Worm (Caenorhabditis elegans) whole organism, L3 larva: ENCODE data around the gene srd-70.
A peak's percentile ranks its signal among the peaks of the same experiment; 100 is the strongest.

Experiments used
- ZK546.5 ChIP-seq: sonication (generic microtip); optimal IDR thresholded peaks from 2 replicates; lab custom pipeline; 2017; ENCODE audit warnings: missing biosample characterization, missing genetic modification characterization
- aly-2 ChIP-seq: fragments of 150-350 bp; optimal IDR thresholded peaks from 2 replicates; lab custom pipeline; 2014; ENCODE audit warnings: missing biosample characterization, missing genetic modification characterization
- ama-1 ChIP-seq: fragments of 150-350 bp; optimal IDR thresholded peaks from 2 replicates; lab custom pipeline; 2018
- ceh-16 ChIP-seq: sonication (generic microtip); optimal IDR thresholded peaks from 2 replicates; lab custom pipeline; 2017; ENCODE audit warnings: missing biosample characterization, missing genetic modification characterization
- ceh-28 ChIP-seq: fragments of 150-350 bp; optimal IDR thresholded peaks from 2 replicates; lab custom pipeline; 2014; ENCODE audit warnings: missing biosample characterization, missing genetic modification reagents, missing genetic modification characterization
- ceh-82 ChIP-seq: fragments of 150-350 bp; optimal IDR thresholded peaks from 2 replicates; lab custom pipeline; 2014; ENCODE audit warnings: missing biosample characterization, missing genetic modification characterization
- daf-12 ChIP-seq: fragments of 150-350 bp; optimal IDR thresholded peaks from 2 replicates; lab custom pipeline; 2014; ENCODE audit warnings: missing biosample characterization, missing genetic modification reagents, missing genetic modification characterization
- egl-5 ChIP-seq: fragments of 150-350 bp; optimal IDR thresholded peaks from 2 replicates; lab custom pipeline; 2017; ENCODE audit warnings: missing biosample characterization, missing genetic modification reagents, missing genetic modification characterization, inconsistent platforms
- elt-1 ChIP-seq: fragments of 150-350 bp; optimal IDR thresholded peaks from 2 replicates; lab custom pipeline; 2014; ENCODE audit warnings: missing biosample characterization, missing genetic modification characterization
- elt-2 ChIP-seq: sonication (generic microtip); optimal IDR thresholded peaks from 2 replicates; lab custom pipeline; 2016; ENCODE audit warnings: missing genetic modification reagents, mild to moderate bottlenecking, missing genetic modification characterization, missing compliant biosample characterization
- eor-1 ChIP-seq, 2 experiments: fragments of 150-350 bp; optimal IDR thresholded peaks; 2 replicates each; lab custom pipeline; 2014 to 2018; ENCODE audit warnings: missing biosample characterization in 2 of 2, missing genetic modification characterization in 2 of 2
- fkh-10 ChIP-seq: sonication (generic microtip); optimal IDR thresholded peaks from 2 replicates; lab custom pipeline; 2017; ENCODE audit warnings: missing biosample characterization, missing genetic modification reagents, missing genetic modification characterization
- fkh-2 ChIP-seq: fragments of 150-350 bp; optimal IDR thresholded peaks from 2 replicates; lab custom pipeline; 2014; ENCODE audit warnings: missing biosample characterization, missing genetic modification reagents, missing genetic modification characterization
- fos-1 ChIP-seq: fragments of 150-350 bp; optimal IDR thresholded peaks from 2 replicates; lab custom pipeline; 2014; ENCODE audit warnings: missing biosample characterization, missing genetic modification characterization
- jun-1 ChIP-seq: fragments of 150-350 bp; optimal IDR thresholded peaks from 2 replicates; lab custom pipeline; 2014; ENCODE audit warnings: missing biosample characterization, missing genetic modification reagents, missing genetic modification characterization
- lin-15B ChIP-seq: fragments of 150-350 bp; optimal IDR thresholded peaks from 2 replicates; lab custom pipeline; 2014; ENCODE audit warnings: missing biosample characterization, missing genetic modification characterization
- lin-39 ChIP-seq: fragments of 150-350 bp; optimal IDR thresholded peaks from 2 replicates; lab custom pipeline; 2018; ENCODE audit warnings: missing biosample characterization, missing genetic modification reagents, missing genetic modification characterization
- lsy-12 ChIP-seq: sonication (generic microtip); optimal IDR thresholded peaks from 2 replicates; lab custom pipeline; 2016; ENCODE audit warnings: mild to moderate bottlenecking, missing genetic modification characterization, missing compliant biosample characterization
- mml-1 ChIP-seq: fragments of 150-350 bp; sonication (generic microtip); optimal IDR thresholded peaks from 3 replicates; lab custom pipeline; 2014; ENCODE audit warnings: missing biosample characterization, missing genetic modification characterization
- nfya-1 ChIP-seq: sonication (generic microtip); optimal IDR thresholded peaks from 2 replicates; lab custom pipeline; 2017; ENCODE audit warnings: missing genetic modification characterization, mild to moderate bottlenecking, missing compliant biosample characterization, antibody characterized with exemption, moderate library complexity; ENCODE audit not compliant: insufficient read depth
- nhr-11 ChIP-seq: fragments of 150-350 bp; optimal IDR thresholded peaks from 2 replicates; lab custom pipeline; 2014; ENCODE audit warnings: missing biosample characterization, missing genetic modification characterization
- nhr-12 ChIP-seq: fragments of 150-350 bp; optimal IDR thresholded peaks from 2 replicates; lab custom pipeline; 2014; ENCODE audit warnings: missing biosample characterization, missing genetic modification characterization
- nhr-23 ChIP-seq: fragments of 150-350 bp; optimal IDR thresholded peaks from 2 replicates; lab custom pipeline; 2014; ENCODE audit warnings: missing biosample characterization, missing genetic modification reagents, missing genetic modification characterization
- nhr-237 ChIP-seq: fragments of 150-350 bp; optimal IDR thresholded peaks from 2 replicates; lab custom pipeline; 2014; ENCODE audit warnings: missing biosample characterization, missing genetic modification characterization
- nhr-25 ChIP-seq: sonication (generic microtip); optimal IDR thresholded peaks from 2 replicates; lab custom pipeline; 2017; ENCODE audit warnings: missing biosample characterization, missing genetic modification characterization
- nhr-28 ChIP-seq: fragments of 150-350 bp; optimal IDR thresholded peaks from 2 replicates; lab custom pipeline; 2014; ENCODE audit warnings: missing biosample characterization, missing genetic modification characterization
- nhr-43 ChIP-seq: sonication (generic microtip); optimal IDR thresholded peaks from 2 replicates; lab custom pipeline; 2016; ENCODE audit warnings: mild to moderate bottlenecking, missing genetic modification characterization, missing compliant biosample characterization; ENCODE audit not compliant: poor library complexity, severe bottlenecking
- nhr-67 ChIP-seq: fragments of 150-350 bp; optimal IDR thresholded peaks from 2 replicates; lab custom pipeline; 2014; ENCODE audit warnings: missing biosample characterization, missing genetic modification characterization
- nhr-76 ChIP-seq: fragments of 150-350 bp; sonication (generic microtip); optimal IDR thresholded peaks from 5 replicates; lab custom pipeline; 2014; ENCODE audit warnings: missing biosample characterization, missing genetic modification characterization
- nhr-77 ChIP-seq: fragments of 150-350 bp; optimal IDR thresholded peaks from 2 replicates; lab custom pipeline; 2014; ENCODE audit warnings: missing biosample characterization, missing genetic modification characterization
- pha-4 ChIP-seq: fragments of 150-350 bp; optimal IDR thresholded peaks from 2 replicates; lab custom pipeline; 2014; ENCODE audit warnings: missing biosample characterization, missing genetic modification reagents, missing genetic modification characterization
- pqm-1 ChIP-seq: fragments of 150-350 bp; optimal IDR thresholded peaks from 2 replicates; lab custom pipeline; 2017; ENCODE audit warnings: missing biosample characterization, missing genetic modification characterization, inconsistent platforms
- sea-2 ChIP-seq: fragments of 150-350 bp; sonication (generic microtip); optimal IDR thresholded peaks from 4 replicates; lab custom pipeline; 2014; ENCODE audit warnings: missing biosample characterization, missing genetic modification reagents, missing genetic modification characterization
- tbx-2 ChIP-seq: sonication (generic microtip); optimal IDR thresholded peaks from 2 replicates; lab custom pipeline; 2016; ENCODE audit warnings: mild to moderate bottlenecking, missing genetic modification characterization, missing compliant biosample characterization
- unc-62 ChIP-seq: fragments of 150-350 bp; sonication (generic microtip); optimal IDR thresholded peaks from 4 replicates; lab custom pipeline; 2014; ENCODE audit warnings: missing biosample characterization, missing genetic modification reagents, missing genetic modification characterization
- zag-1 ChIP-seq: fragments of 150-350 bp; optimal IDR thresholded peaks from 2 replicates; lab custom pipeline; 2014; ENCODE audit warnings: missing biosample characterization, missing genetic modification characterization
- ztf-11 ChIP-seq: fragments of 150-350 bp; optimal IDR thresholded peaks from 2 replicates; lab custom pipeline; 2014; ENCODE audit warnings: missing biosample characterization, missing genetic modification characterization

srd-70 gene

ce11 chrV:20492385-20492784 is 38.5 kb downstream of the srd-70 start, which contains the start of gene srbc-79:
TSS of gene srbc-79 (minus strand) at chrV:20492485.
- no peak for TF ChIP-seq nhr-77 (tag; lab: Kevin White, UChicago)
- no peak for TF ChIP-seq egl-5
- TF ChIP-seq tbx-2 (tag; lab: Kevin White, UChicago): no peak
- no peak for TF ChIP-seq fkh-2
- TF ChIP-seq ZK546.5 (tag; lab: Kevin White, UChicago): no peak
- TF ChIP-seq nhr-11 (tag; lab: Kevin White, UChicago): no peak
- TF ChIP-seq sea-2 (GFP tag; lab: Kevin White, UChicago): no peak
- no peak for TF ChIP-seq pha-4 (tag; lab: Kevin White, UChicago)
- no peak for TF ChIP-seq nhr-28 (tag; lab: Kevin White, UChicago)
- TF ChIP-seq ama-1 (lab: Kevin White, UChicago): no peak
- no peak for TF ChIP-seq lin-39 (tag; lab: Kevin White, UChicago)
- TF ChIP-seq nhr-23 (tag; lab: Kevin White, UChicago): no peak
- no peak for TF ChIP-seq ztf-11
- no peak for TF ChIP-seq jun-1 (tag; lab: Kevin White, UChicago)
- TF ChIP-seq lsy-12 (tag; lab: Kevin White, UChicago): no peak

DNA sequence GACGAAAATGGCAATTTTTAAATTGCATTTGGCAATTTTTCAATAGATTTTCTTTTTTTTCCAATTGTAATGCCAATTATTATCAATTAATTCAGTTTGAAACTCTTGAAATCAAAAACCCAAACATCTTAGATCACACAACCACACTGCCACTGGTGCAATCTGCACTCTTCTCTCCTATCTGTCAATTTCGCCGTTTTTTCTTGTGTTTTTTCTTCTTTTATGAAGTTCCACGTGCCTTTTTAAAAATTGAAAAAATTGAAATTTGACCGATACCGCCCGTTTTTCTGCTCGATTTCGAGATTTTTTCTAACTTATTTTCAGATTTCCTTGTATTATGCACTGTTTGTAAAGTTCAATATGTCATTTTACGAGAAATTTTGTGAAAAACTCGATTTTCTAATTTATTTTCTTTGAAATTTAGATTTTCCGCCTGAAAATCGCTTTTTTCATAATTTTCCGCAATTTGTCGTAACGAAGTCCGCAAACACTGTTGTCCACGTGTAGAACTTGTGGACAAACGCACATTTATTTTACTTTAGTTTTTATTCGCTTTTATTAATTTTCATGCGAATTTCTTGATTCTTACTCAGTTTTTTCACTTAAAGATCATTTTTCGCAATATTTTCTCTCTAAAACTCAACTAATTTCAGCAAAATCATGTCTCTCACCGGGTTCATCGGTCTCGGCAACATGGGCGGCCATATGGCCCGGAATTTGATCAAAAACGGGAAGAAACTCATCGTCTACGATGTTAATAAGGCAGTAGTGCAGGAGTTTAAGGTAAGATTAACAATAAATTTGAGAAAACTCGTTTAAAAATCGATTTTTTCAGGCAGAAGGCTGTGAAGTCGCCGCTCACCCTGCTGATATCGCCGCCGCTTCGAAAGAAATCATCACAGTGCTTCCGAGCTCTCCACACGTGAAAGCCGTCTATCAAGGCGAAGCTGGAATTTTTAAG is 39.6 kb downstream of the srd-70 start, which contains the start of gene B0250.5:
Gene B0250.5, plus strand, starts transcription at position 654 of the 961 bp plus-strand sequence.
- TF ChIP-seq ztf-11: no peak
- peak; percentile 27 for TF ChIP-seq elt-2 (tag; lab: Kevin White, UChicago)
- TF ChIP-seq zag-1 (tag; lab: Kevin White, UChicago): no peak
- no peak for TF ChIP-seq fkh-10 (GFP tag; lab: Kevin White, UChicago)
- no peak for TF ChIP-seq nhr-77 (tag; lab: Kevin White, UChicago)
- no peak for TF ChIP-seq sea-2 (GFP tag; lab: Kevin White, UChicago)
- TF ChIP-seq unc-62 (GFP tag; lab: Kevin White, UChicago): no peak
- peak; percentile 3 for TF ChIP-seq lin-15B (tag; lab: Kevin White, UChicago)
- peak; percentile 42 for TF ChIP-seq nfya-1 (tag; lab: Kevin White, UChicago)
- peak; percentile 21 for TF ChIP-seq pha-4 (tag; lab: Kevin White, UChicago)
- TF ChIP-seq nhr-76 (tag; lab: Kevin White, UChicago): no peak
- no peak for TF ChIP-seq nhr-23 (tag; lab: Kevin White, UChicago)
- no peak for TF ChIP-seq fkh-2
- TF ChIP-seq ZK546.5 (tag; lab: Kevin White, UChicago): no peak
- no peak for TF ChIP-seq nhr-11 (tag; lab: Kevin White, UChicago)
- TF ChIP-seq mml-1 (tag; lab: Kevin White, UChicago): no peak
- TF ChIP-seq tbx-2 (tag; lab: Kevin White, UChicago): no peak

DNA sequence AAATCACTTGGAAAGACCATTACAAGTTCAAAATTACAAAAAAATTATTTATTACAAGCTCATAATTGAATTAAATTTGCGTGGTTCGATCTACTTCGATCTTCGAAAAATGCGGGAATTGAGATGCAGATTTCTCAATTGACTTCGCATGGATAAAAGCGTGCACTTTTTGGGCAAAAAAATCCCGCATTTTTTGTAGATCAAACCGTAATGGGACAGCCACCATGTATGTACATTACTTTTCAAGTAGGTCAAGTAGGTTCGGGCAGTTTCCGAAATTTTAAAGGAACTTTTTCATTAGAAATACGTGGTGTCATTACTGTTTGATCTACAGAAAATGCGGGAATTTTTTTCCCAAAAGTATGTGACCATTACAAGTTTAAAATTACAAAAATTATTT is 43.6 kb downstream of the srd-70 start:
- TF ChIP-seq nhr-67 (tag; lab: Kevin White, UChicago) (no peak), tbx-2 (tag; lab: Kevin White, UChicago) (no peak), lin-39 (tag; lab: Kevin White, UChicago) (no peak), nhr-25 (no peak), fkh-10 (GFP tag; lab: Kevin White, UChicago) (no peak), nfya-1 (tag; lab: Kevin White, UChicago) (no peak), fos-1 (tag; lab: Kevin White, UChicago) (peak; percentile 54), nhr-237 (no peak), nhr-43 (tag; lab: Kevin White, UChicago) (peak; percentile 2), elt-1 (no peak), elt-2 (tag; lab: Kevin White, UChicago) (peak; percentile 51), nhr-12 (no peak), jun-1 (tag; lab: Kevin White, UChicago) (no peak), daf-12 (tag; lab: Kevin White, UChicago) (no peak), ama-1 (lab: Kevin White, UChicago) (no peak), ztf-11 (no peak), nhr-77 (tag; lab: Kevin White, UChicago) (no peak), eor-1 (tag; optimal IDR thresholded peaks at IDR 0.05; lab: Kevin White, UChicago) (no peak)

DNA sequence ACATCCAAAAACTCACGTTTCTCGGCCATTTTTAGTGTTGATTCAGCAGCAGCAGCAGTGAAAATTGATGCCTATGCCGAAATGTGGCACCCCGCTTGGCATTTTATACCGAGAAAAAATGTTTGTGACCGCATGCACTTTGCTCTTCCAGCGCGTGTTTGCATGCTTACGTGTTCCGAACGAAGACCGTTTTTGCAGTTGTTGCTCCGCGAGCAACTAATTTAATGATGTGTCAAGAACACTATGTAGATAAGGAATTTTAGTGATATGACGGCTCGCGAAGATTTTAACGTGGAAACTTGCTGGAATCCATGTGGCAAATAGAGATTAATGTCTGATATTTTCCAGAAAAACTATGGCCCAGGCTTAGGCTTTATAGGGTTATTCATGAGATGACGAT is 45.1 kb downstream of the srd-70 start, which contains the start of gene dct-16:
Gene dct-16, minus strand, starts transcription at position 78 of the 400 bp plus-strand sequence.
- TF ChIP-seq nhr-77 (tag; lab: Kevin White, UChicago): no peak
- TF ChIP-seq egl-5: no peak
- TF ChIP-seq jun-1 (tag; lab: Kevin White, UChicago): no peak
- TF ChIP-seq nfya-1 (tag; lab: Kevin White, UChicago): no peak
- no peak for TF ChIP-seq lin-39 (tag; lab: Kevin White, UChicago)
- no peak for TF ChIP-seq sea-2 (GFP tag; lab: Kevin White, UChicago)
- TF ChIP-seq ceh-82 (tag; lab: Kevin White, UChicago): no peak
- TF ChIP-seq zag-1 (tag; lab: Kevin White, UChicago): no peak
- TF ChIP-seq nhr-28 (tag; lab: Kevin White, UChicago): no peak
- TF ChIP-seq unc-62 (GFP tag; lab: Kevin White, UChicago): no peak
- no peak for TF ChIP-seq fkh-2
- peak; percentile 39 for TF ChIP-seq ama-1 (lab: Kevin White, UChicago)
- TF ChIP-seq elt-2 (tag; lab: Kevin White, UChicago): peak; percentile 97
- TF ChIP-seq aly-2 (tag; lab: Kevin White, UChicago): no peak
- TF ChIP-seq ceh-16: no peak
- peak; percentile 90 for TF ChIP-seq pqm-1
- no peak for TF ChIP-seq ceh-28 (tag; lab: Kevin White, UChicago)
- TF ChIP-seq, all 47 proteins: peak for 3
